Fruit fly (Drosophila melanogaster) whole organism, wandering third instar larva: ENCODE results near the gene CG14095.

ENCODE experiments used
- Sp1 ChIP-seq: fragments of 200-800 bp; sonication (Bioruptor generic); optimal IDR thresholded peaks from 3 replicates; lab custom pipeline; 2019; ENCODE audit warnings: missing biosample characterization, mild to moderate bottlenecking, missing genetic modification characterization, moderate library complexity
- brk ChIP-seq: fragments of 200-800 bp; sonication (Bioruptor generic); optimal IDR thresholded peaks from 2 replicates; lab custom pipeline; 2016; ENCODE audit warnings: missing biosample characterization, mild to moderate bottlenecking, missing genetic modification characterization
- foxo ChIP-seq, 2 experiments: fragments of 200-800 bp; sonication (Bioruptor generic); optimal IDR thresholded peaks; 2 replicates in 1 of 2; 3 replicates in 1 of 2; lab custom pipeline; 2016 to 2017; ENCODE audit warnings: missing biosample characterization in 2 of 2, missing genetic modification characterization in 2 of 2
- fru ChIP-seq: fragments of 200-800 bp; sonication (Bioruptor generic); optimal IDR thresholded peaks from 3 replicates; lab custom pipeline; 2016; ENCODE audit warnings: missing biosample characterization, mild to moderate bottlenecking, missing genetic modification characterization
- h ChIP-seq: fragments of 200-800 bp; sonication (Bioruptor generic); optimal IDR thresholded peaks from 3 replicates; lab custom pipeline; 2016; ENCODE audit warnings: missing biosample characterization, mild to moderate bottlenecking, missing genetic modification characterization

CG14095 gene

DNA sequence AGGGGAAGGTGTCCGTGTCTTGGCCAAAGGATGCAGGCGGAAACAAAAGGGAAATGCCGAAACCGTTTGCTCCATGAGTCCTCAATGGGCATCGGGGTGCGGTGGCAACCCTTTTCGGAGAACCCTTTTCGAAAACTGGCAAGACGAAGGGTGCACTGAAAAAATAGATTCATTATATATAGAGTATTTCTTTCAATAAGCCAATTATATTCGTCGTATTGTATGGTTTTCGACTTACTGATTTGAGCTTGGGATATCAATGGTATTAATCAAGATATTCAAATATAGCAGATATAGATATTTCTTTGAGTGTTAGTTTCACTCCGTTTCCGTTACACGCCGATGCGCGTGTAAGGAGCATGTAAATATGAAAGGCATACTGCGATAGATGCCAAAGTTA, 22.3 kb downstream of the CG14095 start:
- TF ChIP-seq foxo (GFP tag; optimal IDR thresholded peaks at IDR 0.05; lab: Kevin White, UChicago) (peak in 1 of 2 experiments; percentile 20), brk (no peak), h (GFP tag; lab: Kevin White, UChicago) (peak; percentile 9), Sp1 (peak; percentile 27), fru (GFP tag; lab: Kevin White, UChicago) (peak; percentile 21)
